Fruit fly (Drosophila melanogaster) whole organism: ENCODE data around the gene BORCS5.

Source experiments
- Dll ChIP-seq: fragments of >200 bp; optimal IDR thresholded peaks from 2 replicates; lab custom pipeline; 2017
- pan ChIP-seq: fragments of >200 bp; optimal IDR thresholded peaks from 2 replicates; lab custom pipeline; 2017

DNA sequence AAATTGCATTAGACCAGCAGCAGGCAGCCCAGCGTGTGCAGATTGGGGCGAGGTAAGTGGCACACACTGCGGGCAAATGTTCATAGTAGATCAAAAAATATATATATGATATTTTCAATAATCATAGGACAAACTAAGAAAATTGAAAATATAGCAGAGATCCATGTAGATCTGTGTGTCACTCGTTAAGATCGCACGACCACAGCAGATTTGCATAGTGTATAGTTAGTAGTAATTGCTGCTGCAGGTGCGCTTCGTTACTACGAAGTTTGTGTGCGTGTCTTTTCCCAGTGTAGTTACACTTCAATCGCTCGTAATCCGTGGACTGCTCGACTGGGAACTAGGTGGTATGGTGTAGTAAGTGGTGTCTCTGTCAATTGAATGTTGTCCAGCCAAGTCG is 4.6 kb upstream of the BORCS5 start, which contains the start of gene CG10352:
- no peak for TF ChIP-seq Dll (lab: Kevin White, UChicago)
- TF ChIP-seq pan (lab: Kevin White, UChicago) = no peak
